Worm (Caenorhabditis elegans) whole organism, L4 larva: ENCODE data around the gene sph-1.
A peak's percentile ranks its signal among the peaks of the same experiment; 100 is the strongest.

ENCODE experiments used
- ZK546.5 ChIP-seq, 2 experiments: sonication (generic microtip); optimal IDR thresholded peaks; 2 replicates each; lab custom pipeline; 2017; ENCODE audit warnings: missing biosample characterization in 2 of 2, missing genetic modification characterization in 2 of 2
- cey-2 ChIP-seq: sonication (generic microtip); optimal IDR thresholded peaks from 3 replicates; lab custom pipeline; 2017; ENCODE audit warnings: missing genetic modification characterization, mild to moderate bottlenecking, missing compliant biosample characterization, antibody characterized with exemption, borderline replicate concordance; ENCODE audit not compliant: insufficient read depth
- fkh-10 ChIP-seq: fragments of 150-350 bp; optimal IDR thresholded peaks from 2 replicates; lab custom pipeline; 2014; ENCODE audit warnings: missing biosample characterization, missing genetic modification reagents, missing genetic modification characterization
- nhr-10 ChIP-seq: fragments of 150-350 bp; optimal IDR thresholded peaks from 2 replicates; lab custom pipeline; 2014; ENCODE audit warnings: missing biosample characterization, missing genetic modification characterization
- pha-4 ChIP-seq, 2 experiments: fragments of 150-350 bp in 1 of 2; fragments of 200-800 bp in 1 of 2; sonication (Bioruptor generic) in 1 of 2; IDR thresholded peaks in 1 of 2; optimal IDR thresholded peaks in 1 of 2; 2 replicates each; pipeline versions ENCODE4 v1.3.6 to Lab custom; 2014 to 2022; ENCODE audit warnings: missing genetic modification characterization in 2 of 2, missing genetic modification reagents in 2 of 2, missing biosample characterization in 1 of 2, missing compliant biosample characterization in 1 of 2
- rbr-2 ChIP-seq: sonication (generic microtip); optimal IDR thresholded peaks from 2 replicates; lab custom pipeline; 2016; ENCODE audit warnings: missing genotype, missing genetic modification characterization, missing compliant biosample characterization
- unc-62 ChIP-seq, 3 experiments: fragments of 150-350 bp in 1 of 3; sonication (generic microtip); optimal IDR thresholded peaks in 2 of 3; peaks in 1 of 3; 1 replicate in 1 of 3; 2 replicates in 2 of 3; lab custom pipeline; 2014 to 2017; ENCODE audit warnings: missing biosample characterization in 3 of 3, missing genetic modification characterization in 3 of 3, missing genetic modification reagents in 3 of 3, missing genotype in 1 of 3
- zag-1 ChIP-seq: fragments of 150-350 bp; optimal IDR thresholded peaks from 2 replicates; lab custom pipeline; 2014; ENCODE audit warnings: missing biosample characterization, missing genetic modification characterization

DNA sequence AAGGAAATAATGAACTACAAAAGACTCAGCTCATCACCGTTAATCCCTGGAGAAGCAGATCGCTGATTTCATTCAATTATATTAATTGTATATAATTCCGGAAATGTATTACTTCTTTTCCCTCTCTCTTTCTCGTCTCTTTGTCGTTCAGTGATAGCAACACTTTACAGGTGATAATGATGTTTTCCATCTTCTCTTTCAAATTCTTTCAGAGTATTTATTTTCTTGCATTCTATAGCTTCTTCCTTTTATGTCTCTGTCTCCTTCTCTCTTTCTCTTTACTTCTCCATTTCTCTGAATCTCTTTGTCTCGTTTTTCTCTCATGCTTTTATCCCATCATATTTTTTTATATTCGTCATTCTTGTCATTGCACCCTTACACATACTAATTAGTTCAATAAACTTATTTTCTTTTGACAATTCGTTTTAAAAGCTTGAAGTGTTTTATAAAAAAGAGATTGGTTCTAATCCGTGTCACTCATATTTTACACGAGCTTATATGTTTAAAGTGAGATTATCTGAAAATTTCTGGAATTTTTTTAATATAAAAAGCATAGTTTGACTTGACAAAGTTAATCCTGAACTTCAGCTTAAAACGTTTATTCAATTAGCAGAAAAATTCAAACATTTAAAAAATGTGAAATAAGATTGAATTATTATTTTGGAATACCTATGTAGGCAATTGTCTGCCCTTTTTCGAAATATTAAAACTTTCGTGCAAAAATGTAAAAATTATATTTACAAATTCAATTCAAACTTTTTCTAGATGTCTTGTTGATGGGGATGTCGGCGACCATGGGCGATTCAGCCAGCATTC, 9.6 kb upstream of the sph-1 start, which contains the start of gene pmk-2:
- TF ChIP-seq pha-4 (GFP tag; IDR thresholded peaks at IDR 0.05; lab: Robert Waterston, UW) (no peak), pha-4 (tag; optimal IDR thresholded peaks at IDR 0.05; lab: Kevin White, UChicago) (no peak), unc-62 (GFP tag; optimal IDR thresholded peaks at IDR 0.05 in 1 of 2; lab: Kevin White, UChicago) (peak in 1 of 2 experiments; percentile 87), unc-62 (tag; optimal IDR thresholded peaks at IDR 0.05; lab: Kevin White, UChicago) (no peak), cey-2 (tag; lab: Kevin White, UChicago) (no peak), zag-1 (tag; lab: Kevin White, UChicago) (no peak), nhr-10 (tag; lab: Kevin White, UChicago) (no peak), rbr-2 (no peak), fkh-10 (GFP tag; lab: Kevin White, UChicago) (no peak), ZK546.5 (tag; optimal IDR thresholded peaks at IDR 0.05; lab: Kevin White, UChicago) (no peak)
